Fruit fly (Drosophila melanogaster) whole organism, wandering third instar larva: ENCODE data around the gene Pgant4.
A peak's percentile ranks its signal among the peaks of the same experiment; 100 is the strongest.

ENCODE experiments used
- Myc ChIP-seq: fragments of >200 bp; optimal IDR thresholded peaks from 2 replicates; lab custom pipeline; 2017
- OdsH ChIP-seq: fragments of 200-800 bp; sonication (Bioruptor generic); optimal IDR thresholded peaks from 2 replicates; lab custom pipeline; 2016; ENCODE audit warnings: missing biosample characterization, mild to moderate bottlenecking, missing genetic modification characterization
- brk ChIP-seq: fragments of 200-800 bp; sonication (Bioruptor generic); optimal IDR thresholded peaks from 2 replicates; lab custom pipeline; 2016; ENCODE audit warnings: missing biosample characterization, mild to moderate bottlenecking, missing genetic modification characterization
- sage ChIP-seq: fragments of 200-800 bp; sonication (Bioruptor generic); optimal IDR thresholded peaks from 2 replicates; lab custom pipeline; 2016; ENCODE audit warnings: missing biosample characterization, mild to moderate bottlenecking, missing genetic modification characterization
- sv ChIP-seq: fragments of 200-800 bp; sonication (Bioruptor generic); optimal IDR thresholded peaks from 3 replicates; lab custom pipeline; 2016; ENCODE audit warnings: missing biosample characterization, missing genetic modification characterization
- usp ChIP-seq: fragments of >200 bp; optimal IDR thresholded peaks from 2 replicates; lab custom pipeline; 2017; ENCODE audit warnings: missing biosample characterization, missing genetic modification characterization

DNA sequence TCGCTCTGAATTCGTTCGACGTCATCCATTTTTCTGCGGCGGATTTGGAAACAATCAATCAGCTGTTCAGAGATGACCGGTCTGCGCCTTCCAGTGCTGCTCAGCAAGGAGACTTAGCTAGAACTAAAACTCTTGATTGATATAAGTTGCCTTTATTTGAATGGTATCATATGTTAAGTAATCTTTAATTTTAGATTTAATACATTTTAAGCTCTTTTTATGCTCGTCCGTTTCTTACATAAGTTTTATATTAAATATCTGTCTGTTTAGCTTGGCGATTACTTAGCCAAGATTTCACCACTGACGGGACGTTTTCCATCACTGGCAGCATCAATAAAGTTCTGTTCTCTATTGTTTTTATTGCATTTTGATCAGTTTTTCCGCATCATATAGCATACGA lies 15.4 kb upstream of the Pgant4 start, which contains the start of the genes Cog3 and Sec5:
- TF ChIP-seq sv: peak; percentile 47
- peak; percentile 49 for TF ChIP-seq OdsH
- TF ChIP-seq sage: no peak
- TF ChIP-seq usp (GFP tag; lab: Kevin White, UChicago): no peak
- no peak for TF ChIP-seq brk (GFP tag; lab: Kevin White, UChicago)
- peak; percentile 100 for TF ChIP-seq Myc (lab: Kevin White, UChicago)
